Fruit fly (Drosophila melanogaster) whole organism, embryonic: Measurements from ENCODE around the gene CG6873.

Experiments used
- Adf1 ChIP-seq: fragments of 200-800 bp; sonication (Bioruptor generic); IDR thresholded peaks from 2 replicates; pipeline ENCODE4 v1.3.6; 2022; ENCODE audit warnings: missing biosample characterization, missing genetic modification characterization
- B-H2 ChIP-seq: fragments of 200-800 bp; sonication (Bioruptor generic); optimal IDR thresholded peaks from 2 replicates; lab custom pipeline; 2018; ENCODE audit warnings: missing biosample characterization, mild to moderate bottlenecking, missing genetic modification characterization
- Bgb ChIP-seq: fragments of 200-800 bp; sonication (Bioruptor generic); IDR thresholded peaks from 2 replicates; pipeline ENCODE4 v1.3.6; 2022; ENCODE audit warnings: missing biosample characterization, missing genetic modification characterization; ENCODE audit not compliant: partially characterized antibody
- CG11504 ChIP-seq: fragments of 200-800 bp; sonication (Bioruptor generic); optimal IDR thresholded peaks from 3 replicates; lab custom pipeline; 2019; ENCODE audit warnings: missing biosample characterization, mild to moderate bottlenecking, missing genetic modification characterization, moderate library complexity
- CG13894 ChIP-seq: fragments of 200-800 bp; sonication (Bioruptor generic); optimal IDR thresholded peaks from 3 replicates; lab custom pipeline; 2018; ENCODE audit warnings: missing biosample characterization, mild to moderate bottlenecking, missing genetic modification characterization, moderate library complexity
- CG16815 ChIP-seq: fragments of 200-800 bp; sonication (Bioruptor generic); optimal IDR thresholded peaks from 3 replicates; lab custom pipeline; 2017; ENCODE audit warnings: missing biosample characterization, mild to moderate bottlenecking, missing genetic modification characterization
- CG18011 ChIP-seq: fragments of 200-800 bp; sonication (Bioruptor generic); optimal IDR thresholded peaks from 2 replicates; lab custom pipeline; 2017; ENCODE audit warnings: missing biosample characterization, missing genetic modification characterization, mild to moderate bottlenecking, moderate library complexity, missing genotype
- CG18262 ChIP-seq: fragments of 200-800 bp; optimal IDR thresholded peaks from 3 replicates; lab custom pipeline; 2019; ENCODE audit warnings: missing biosample characterization, mild to moderate bottlenecking, missing genetic modification characterization, moderate library complexity
- CG18476 ChIP-seq: fragments of 200-800 bp; sonication (Bioruptor generic); optimal IDR thresholded peaks from 2 replicates; lab custom pipeline; 2016; ENCODE audit warnings: missing biosample characterization, mild to moderate bottlenecking, missing genetic modification characterization
- CG2129 ChIP-seq: fragments of 200-800 bp; sonication (Bioruptor generic); IDR thresholded peaks from 2 replicates; pipeline ENCODE4 v1.3.6; 2022; ENCODE audit warnings: missing biosample characterization, missing genetic modification characterization; ENCODE audit not compliant: partially characterized antibody
- CG2199 ChIP-seq: fragments of 200-800 bp; sonication (Bioruptor generic); IDR thresholded peaks from 3 replicates; pipeline ENCODE4 v1.3.6; 2022; ENCODE audit warnings: missing biosample characterization, missing genetic modification characterization
- CG31388 ChIP-seq: fragments of 200-800 bp; sonication (Bioruptor generic); optimal IDR thresholded peaks from 2 replicates; lab custom pipeline; 2016; ENCODE audit warnings: missing biosample characterization, missing genetic modification characterization
- CG33557 ChIP-seq: fragments of 200-800 bp; sonication (Bioruptor generic); optimal IDR thresholded peaks from 2 replicates; lab custom pipeline; 2019; ENCODE audit warnings: missing biosample characterization, mild to moderate bottlenecking, missing genetic modification characterization, moderate library complexity
- CG4854 ChIP-seq: fragments of 200-800 bp; sonication (Bioruptor generic); optimal IDR thresholded peaks from 2 replicates; lab custom pipeline; 2016; ENCODE audit warnings: missing biosample characterization, missing genetic modification characterization, inconsistent platforms
- CG6791 ChIP-seq: fragments of 200-800 bp; sonication (Bioruptor generic); IDR thresholded peaks from 3 replicates; pipeline ENCODE4 v1.3.6; 2022; ENCODE audit warnings: missing biosample characterization, missing genetic modification characterization; ENCODE audit not compliant: partially characterized antibody
- CG6813 ChIP-seq: fragments of 200-800 bp; sonication (Bioruptor generic); optimal IDR thresholded peaks from 2 replicates; lab custom pipeline; 2017; ENCODE audit warnings: missing biosample characterization, missing genetic modification characterization, mild to moderate bottlenecking, moderate library complexity, missing genetic modification reagents
- CG6854 ChIP-seq: fragments of 200-800 bp; sonication (Bioruptor generic); optimal IDR thresholded peaks from 3 replicates; lab custom pipeline; 2017; ENCODE audit warnings: missing biosample characterization, mild to moderate bottlenecking, missing genetic modification characterization
- CG7928 ChIP-seq: fragments of 200-800 bp; sonication (Bioruptor generic); optimal IDR thresholded peaks from 2 replicates; lab custom pipeline; 2017; ENCODE audit warnings: missing biosample characterization, mild to moderate bottlenecking, missing genetic modification characterization
- Deaf1 ChIP-seq: fragments of 200-800 bp; optimal IDR thresholded peaks from 3 replicates; lab custom pipeline; 2019; ENCODE audit warnings: missing biosample characterization, mild to moderate bottlenecking, missing genetic modification characterization, moderate library complexity
- E2f1 ChIP-seq: fragments of 200-800 bp; sonication (Bioruptor generic); IDR thresholded peaks from 2 replicates; pipeline ENCODE4 v1.3.6; 2022; ENCODE audit warnings: missing biosample characterization, missing genetic modification characterization
- Ets65A ChIP-seq: fragments of 200-800 bp; sonication (Bioruptor generic); peaks from one replicate; lab custom pipeline; 2016; ENCODE audit warnings: missing biosample characterization, missing genetic modification characterization
- HmgD ChIP-seq: fragments of 200-800 bp; sonication (Bioruptor generic); optimal IDR thresholded peaks from 3 replicates; lab custom pipeline; 2016; ENCODE audit warnings: missing biosample characterization, missing genetic modification characterization
- Hsf ChIP-seq: fragments of 200-800 bp; sonication (Bioruptor generic); optimal IDR thresholded peaks from 3 replicates; lab custom pipeline; 2016; ENCODE audit warnings: missing biosample characterization, missing genetic modification characterization
- Lpt ChIP-seq: fragments of >200 bp; optimal IDR thresholded peaks from 2 replicates; lab custom pipeline; 2018; ENCODE audit warnings: missing biosample characterization, missing genetic modification characterization
- NK7.1 ChIP-seq: fragments of 200-800 bp; sonication (Bioruptor generic); optimal IDR thresholded peaks from 3 replicates; lab custom pipeline; 2016; ENCODE audit warnings: missing biosample characterization, missing genetic modification characterization
- Six4 ChIP-seq: fragments of 200-800 bp; sonication (Bioruptor generic); optimal IDR thresholded peaks from 2 replicates; lab custom pipeline; 2016; ENCODE audit warnings: missing biosample characterization, missing genetic modification characterization
- Sox100B ChIP-seq: fragments of 200-800 bp; sonication (Bioruptor generic); optimal IDR thresholded peaks from 3 replicates; lab custom pipeline; 2018; ENCODE audit warnings: missing biosample characterization, mild to moderate bottlenecking, missing genetic modification characterization
- ase ChIP-seq: fragments of 200-800 bp; sonication (Bioruptor generic); IDR thresholded peaks from 3 replicates; pipeline ENCODE4 v1.3.6; 2022; ENCODE audit warnings: missing biosample characterization, missing genetic modification characterization
- croc ChIP-seq: fragments of 200-800 bp; sonication (Bioruptor generic); conservative IDR thresholded peaks from 3 replicates; pipeline ENCODE4 v1.3.6; 2022; ENCODE audit warnings: missing biosample characterization, missing genetic modification characterization
- gsb ChIP-seq: fragments of 200-800 bp; sonication (Bioruptor generic); IDR thresholded peaks from 2 replicates; pipeline ENCODE4 v1.3.6; 2022; ENCODE audit warnings: missing biosample characterization, missing genetic modification characterization
- gt ChIP-seq: fragments of 200-800 bp; sonication (Bioruptor generic); IDR thresholded peaks from 2 replicates; pipeline ENCODE4 v1.3.6; 2022; ENCODE audit warnings: missing biosample characterization, missing genetic modification characterization
- kni ChIP-seq: fragments of 200-800 bp; sonication (Bioruptor generic); optimal IDR thresholded peaks from 3 replicates; lab custom pipeline; 2017; ENCODE audit warnings: mild to moderate bottlenecking, missing biosample characterization, missing genetic modification reagents, missing genetic modification characterization
- lola ChIP-seq, 3 experiments: fragments of >200 bp in 2 of 3; fragments of 200-800 bp in 1 of 3; sonication (Bioruptor generic) in 1 of 3; optimal IDR thresholded peaks; 2 replicates each; lab custom pipeline; 2017 to 2019; ENCODE audit warnings: missing biosample characterization in 3 of 3, missing genetic modification characterization in 3 of 3, mild to moderate bottlenecking in 1 of 3, moderate library complexity in 1 of 3
- mld ChIP-seq: fragments of 200-800 bp; sonication (Bioruptor generic); IDR thresholded peaks from 3 replicates; pipeline ENCODE4 v1.3.6; 2022; ENCODE audit warnings: missing biosample characterization, missing genetic modification characterization; ENCODE audit not compliant: partially characterized antibody
- psq ChIP-seq: fragments of 200-800 bp; sonication (Bioruptor generic); optimal IDR thresholded peaks from 2 replicates; lab custom pipeline; 2017; ENCODE audit warnings: missing biosample characterization, missing genetic modification characterization
- scrt ChIP-seq: fragments of 200-800 bp; sonication (Bioruptor generic); optimal IDR thresholded peaks from 2 replicates; lab custom pipeline; 2018; ENCODE audit warnings: missing biosample characterization, mild to moderate bottlenecking, missing genetic modification characterization, moderate library complexity
- slbo ChIP-seq: fragments of 200-800 bp; sonication (Bioruptor generic); IDR thresholded peaks from 2 replicates; pipeline ENCODE4 v1.3.6; 2022; ENCODE audit warnings: missing biosample characterization, missing genetic modification characterization
- sr ChIP-seq: fragments of 200-800 bp; sonication (Bioruptor generic); IDR thresholded peaks from 3 replicates; pipeline ENCODE4 v1.3.6; 2022; ENCODE audit warnings: missing biosample characterization, missing genetic modification characterization
- wek ChIP-seq: fragments of 200-800 bp; sonication (Bioruptor generic); optimal IDR thresholded peaks from 3 replicates; lab custom pipeline; 2018; ENCODE audit warnings: missing biosample characterization, mild to moderate bottlenecking, missing genetic modification characterization, moderate library complexity

The CG6873 gene

dm6 chrX:18771356-18771755, 31.7 kb upstream of the CG6873 start:
- TF ChIP-seq CG2199: peak; percentile 99
- no peak for TF ChIP-seq gt (GFP tag; lab: Robert Waterston, UW)

DNA sequence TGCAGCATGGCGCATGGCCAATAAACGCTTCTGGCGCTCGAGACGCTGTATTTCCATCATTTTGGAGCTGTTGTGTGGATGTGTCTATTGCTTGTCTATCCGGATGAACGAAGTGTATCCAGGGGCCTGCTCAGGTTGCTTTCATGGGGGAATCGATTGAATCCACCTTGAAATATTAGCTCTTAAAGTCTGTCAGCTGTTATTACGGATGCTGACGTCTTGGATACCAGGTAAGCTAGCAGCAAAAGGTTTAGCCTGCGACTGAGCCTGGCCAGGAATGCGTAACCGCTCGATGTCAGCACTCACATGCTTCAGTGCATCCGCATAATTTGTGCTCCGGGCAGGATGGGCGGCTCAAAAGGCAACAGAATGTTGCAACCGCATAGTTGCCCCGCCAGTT, 8.5 kb upstream of the CG6873 start, which contains the start of gene CG12609:
TSS of gene CG12609 (minus strand) at position 101 of the 400 bp plus-strand sequence.
- TF ChIP-seq CG6791: no peak
- no peak for TF ChIP-seq Lpt (GFP tag; lab: Kevin White, UChicago)
- no peak for TF ChIP-seq CG16815 (GFP tag; lab: Kevin White, UChicago)
- TF ChIP-seq kni (GFP tag; lab: Kevin White, UChicago): no peak
- no peak for TF ChIP-seq HmgD (GFP tag; lab: Kevin White, UChicago)
- TF ChIP-seq CG33557 (GFP tag; lab: Kevin White, UChicago): no peak
- TF ChIP-seq lola (GFP tag; optimal IDR thresholded peaks at IDR 0.05; lab: Kevin White, UChicago): no peak
- TF ChIP-seq Sox100B: no peak
- no peak for TF ChIP-seq Ets65A (GFP tag; lab: Kevin White, UChicago)
- TF ChIP-seq CG7928: no peak
- no peak for TF ChIP-seq Six4
- TF ChIP-seq CG13894 (tag; lab: Kevin White, UChicago): no peak
- TF ChIP-seq CG18262 (tag; lab: Kevin White, UChicago): no peak
- TF ChIP-seq NK7.1: no peak
- no peak for TF ChIP-seq CG31388 (GFP tag; lab: Kevin White, UChicago)
- TF ChIP-seq, all 482 proteins: peak for 0

DNA sequence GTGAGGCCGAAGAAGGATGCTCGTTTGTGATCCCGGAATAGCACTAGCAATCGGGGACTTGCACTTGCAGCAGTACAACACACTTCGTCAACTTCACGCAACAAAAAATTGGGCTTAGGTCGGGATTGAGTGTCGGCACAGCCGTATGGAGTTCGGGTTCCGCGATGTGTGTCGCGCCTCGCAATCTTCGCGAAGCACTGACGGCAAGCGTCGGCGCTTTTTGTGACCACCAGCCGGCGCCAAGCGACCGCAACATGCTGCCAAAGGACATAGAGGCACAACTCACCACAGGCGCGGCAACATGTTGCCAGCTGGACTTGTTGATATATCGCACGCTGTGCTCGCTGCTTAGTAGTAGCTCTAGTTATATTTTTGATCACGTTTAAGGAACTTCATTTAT, 13.4 kb downstream of the CG6873 start, which contains the start of gene CCKLR-17D1:
TSS of gene CCKLR-17D1 (minus strand) at position 303 of the 400 bp plus-strand sequence.
- TF ChIP-seq CG6813 (GFP tag; lab: Kevin White, UChicago): no peak
- no peak for TF ChIP-seq mld
- TF ChIP-seq Deaf1: peak; percentile 73
- no peak for TF ChIP-seq Hsf (GFP tag; lab: Kevin White, UChicago)
- peak; percentile 94 for TF ChIP-seq CG11504 (tag; lab: Kevin White, UChicago)
- TF ChIP-seq scrt: peak; percentile 26

DNA sequence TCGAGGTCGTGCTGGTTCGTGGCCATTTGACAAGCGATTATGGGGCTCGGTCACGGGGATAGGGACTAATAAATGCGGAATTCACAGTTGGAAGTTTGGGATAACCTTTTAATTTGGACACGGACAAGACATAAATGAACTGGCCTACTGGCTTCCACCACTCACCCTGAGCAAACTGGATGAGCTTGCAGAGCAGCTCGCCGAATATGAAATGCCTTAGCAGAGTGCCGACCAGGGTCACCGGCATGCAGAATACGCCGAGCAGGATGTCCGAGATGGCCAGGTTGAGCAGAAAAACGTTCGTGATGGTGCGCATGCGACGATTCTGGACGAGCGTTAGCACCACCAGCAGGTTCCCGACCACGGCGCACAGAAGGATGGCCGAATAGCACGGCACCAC, 14.1 kb downstream of the CG6873 start, which contains the start of gene CG42302:
TSS of gene CG42302 (minus strand) at position 101 of the 400 bp plus-strand sequence.
- TF ChIP-seq B-H2 (GFP tag; lab: Kevin White, UChicago) (no peak), wek (GFP tag; lab: Kevin White, UChicago) (no peak), E2f1 (GFP tag; lab: Robert Waterston, UW) (no peak), sr (GFP tag; lab: Robert Waterston, UW) (no peak), Bgb (no peak), CG6854 (GFP tag; lab: Kevin White, UChicago) (no peak), CG4854 (GFP tag; lab: Kevin White, UChicago) (no peak), slbo (GFP tag; lab: Robert Waterston, UW) (no peak), croc (no peak), CG18011 (no peak), CG18476 (GFP tag; lab: Kevin White, UChicago) (no peak), gsb (no peak), psq (GFP tag; lab: Kevin White, UChicago) (no peak), Adf1 (no peak), CG2129 (no peak), ase (GFP tag; lab: Robert Waterston, UW) (no peak)
